Worm (Caenorhabditis elegans): ENCODE measurements around the gene rop-1.

The rop-1 gene

ce11 chrV:10249515-10249914, 5.3 kb downstream of the rop-1 start:
- TF ChIP-seq lin-35 (GFP tag; optimal IDR thresholded peaks at IDR 0.05): no peak
- no peak for TF ChIP-seq dpl-1 (GFP tag; optimal IDR thresholded peaks at IDR 0.05)

- TF ChIP-seq ztf-4 (tag; optimal IDR thresholded peaks at IDR 0.05) (no peak), efl-1 (optimal IDR thresholded peaks at IDR 0.05) (no peak), efl-1 (GFP tag; optimal IDR thresholded peaks at IDR 0.05 in 1 of 2) (peak in 1 of 2 experiments; percentile 49), nhr-77 (tag; optimal IDR thresholded peaks at IDR 0.05) (no peak), tlp-1 (tag; optimal IDR thresholded peaks at IDR 0.05) (no peak), hlh-4 (tag; optimal IDR thresholded peaks at IDR 0.05) (no peak), ceh-88 (GFP tag; IDR thresholded peaks at IDR 0.05) (no peak), ama-1 (optimal IDR thresholded peaks at IDR 0.05) (peak; percentile 2), C04F5.9 (tag; optimal IDR thresholded peaks at IDR 0.05) (no peak)
Observed at ce11 chrV:10248255-10248979, 6.4 kb downstream of the rop-1 start, which contains the start of gene akt-1. akt-1 (plus strand) TSS chrV:10248905.

DNA sequence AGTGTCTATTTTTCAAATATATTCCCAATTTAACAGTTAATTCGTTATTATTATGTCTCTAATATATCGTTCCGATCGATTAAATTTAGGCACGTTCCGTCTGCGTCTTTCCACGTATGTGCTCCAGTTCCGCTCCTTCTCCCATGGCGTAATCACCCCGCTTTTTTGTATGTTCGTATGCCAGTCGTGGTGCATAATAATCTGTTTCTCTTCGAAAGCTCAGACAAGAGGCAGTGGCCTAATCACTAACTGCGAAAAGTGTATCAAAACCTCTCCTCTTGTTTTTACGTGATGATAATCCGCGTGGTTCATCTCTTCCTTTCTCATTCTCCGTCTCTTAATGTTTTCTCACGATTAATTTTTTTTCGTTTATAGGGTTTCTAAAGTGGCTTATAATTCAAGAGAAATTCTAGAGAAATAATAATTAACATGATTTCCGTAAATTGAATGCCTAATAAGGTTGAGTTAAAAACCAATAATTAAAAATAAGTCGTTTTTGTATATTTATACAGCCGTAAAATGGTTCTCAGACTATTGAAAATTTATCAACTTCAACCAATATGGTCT, 7.1 kb downstream of the rop-1 start:
- TF ChIP-seq pag-3 (tag; optimal IDR thresholded peaks at IDR 0.05; ENCODE audit: borderline replicate concordance, insufficient read depth) (no peak), jun-1 (tag; optimal IDR thresholded peaks at IDR 0.05) (no peak), mdl-1 (tag; optimal IDR thresholded peaks at IDR 0.05) (no peak), lin-14 (GFP tag; optimal IDR thresholded peaks at IDR 0.05) (peak; percentile 58), nhr-71 (tag; optimal IDR thresholded peaks at IDR 0.05) (peak; percentile 18), alr-1 (tag; optimal IDR thresholded peaks at IDR 0.05; ENCODE audit: borderline replicate concordance) (no peak), ceh-8 (GFP tag; optimal IDR thresholded peaks at IDR 0.05) (peak; percentile 58), unc-30 (tag; optimal IDR thresholded peaks at IDR 0.05) (no peak), nhr-76 (tag; optimal IDR thresholded peaks at IDR 0.05) (no peak), fkh-8 (tag; optimal IDR thresholded peaks at IDR 0.05) (peak; percentile 46), efl-1 (optimal IDR thresholded peaks at IDR 0.05) (no peak), efl-1 (GFP tag; optimal IDR thresholded peaks at IDR 0.05 in 1 of 2) (no peak), snu-23 (GFP tag; optimal IDR thresholded peaks at IDR 0.05) (no peak), zag-1 (tag; optimal IDR thresholded peaks at IDR 0.05) (no peak), fos-1 (tag; optimal IDR thresholded peaks at IDR 0.05) (no peak), nhr-47 (tag; optimal IDR thresholded peaks at IDR 0.05) (peak; percentile 31), lin-39 (tag; optimal IDR thresholded peaks at IDR 0.05) (no peak), isw-1 (GFP tag; IDR thresholded peaks at IDR 0.05) (no peak), pax-3 (tag; optimal IDR thresholded peaks at IDR 0.05) (peak; percentile 17), dsc-1 (tag; optimal IDR thresholded peaks at IDR 0.05) (peak; percentile 69)

DNA sequence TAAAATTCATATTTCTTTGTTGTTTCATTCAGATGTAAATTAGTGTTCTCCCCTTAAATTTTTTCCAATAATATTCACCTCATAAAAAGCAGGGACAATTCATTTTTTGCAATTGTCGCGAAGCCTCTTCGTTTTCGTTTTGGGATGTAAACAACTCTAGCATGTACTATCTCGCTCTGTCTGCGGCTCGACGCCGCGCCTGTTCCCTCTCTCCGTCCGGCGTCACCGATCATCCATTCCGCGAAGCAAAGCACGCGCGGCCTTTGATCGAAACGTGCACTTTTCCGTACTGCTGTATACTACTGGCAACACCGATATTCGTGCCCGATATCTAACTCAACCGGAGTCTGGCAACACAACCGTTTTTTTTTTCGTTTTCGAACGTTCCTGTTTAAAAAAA, 7.9 kb downstream of the rop-1 start:
- no peak for TF ChIP-seq sup-37 (GFP tag; optimal IDR thresholded peaks at IDR 0.05)
- TF ChIP-seq nhr-90 (tag; optimal IDR thresholded peaks at IDR 0.05; ENCODE audit: poor library complexity): no peak
- no peak for TF ChIP-seq xbp-1 (tag; optimal IDR thresholded peaks at IDR 0.05)
- TF ChIP-seq elt-3 (tag; optimal IDR thresholded peaks at IDR 0.05): no peak
- TF ChIP-seq nhr-20 (tag; optimal IDR thresholded peaks at IDR 0.05): no peak
- no peak for TF ChIP-seq fkh-10 (GFP tag; optimal IDR thresholded peaks at IDR 0.05)
- TF ChIP-seq nhr-28 (tag; optimal IDR thresholded peaks at IDR 0.05): no peak
- TF ChIP-seq nhr-12 (tag; optimal IDR thresholded peaks at IDR 0.05): no peak
- TF ChIP-seq lir-3 (tag; optimal IDR thresholded peaks at IDR 0.05; ENCODE audit: poor library complexity): no peak
- TF ChIP-seq ces-1 (GFP tag; optimal IDR thresholded peaks at IDR 0.05): no peak
- no peak for TF ChIP-seq unc-130 (tag; optimal IDR thresholded peaks at IDR 0.05)
- peak; percentile 38 for TF ChIP-seq nhr-19 (GFP tag; conservative IDR thresholded peaks at IDR 0.05)
- no peak for TF ChIP-seq unc-98 (GFP tag; IDR thresholded peaks at IDR 0.05)
- TF ChIP-seq vab-15 (tag; optimal IDR thresholded peaks at IDR 0.05): no peak
- TF ChIP-seq Y116A8C.19 (tag; optimal IDR thresholded peaks at IDR 0.05; ENCODE audit: borderline replicate concordance): no peak
- TF ChIP-seq efl-1 (optimal IDR thresholded peaks at IDR 0.05): no peak
- TF ChIP-seq efl-1 (GFP tag; optimal IDR thresholded peaks at IDR 0.05 in 1 of 2): no peak
- peak; percentile 8 for TF ChIP-seq blmp-1 (tag; optimal IDR thresholded peaks at IDR 0.05)
- TF ChIP-seq dpl-1 (GFP tag; optimal IDR thresholded peaks at IDR 0.05): no peak
- TF ChIP-seq fkh-8 (tag; optimal IDR thresholded peaks at IDR 0.05): no peak
- TF ChIP-seq lin-14 (GFP tag; optimal IDR thresholded peaks at IDR 0.05): peak; percentile 22
- TF ChIP-seq ceh-63 (GFP tag; optimal IDR thresholded peaks at IDR 0.05): no peak
- TF ChIP-seq hpl-2 (GFP tag; optimal IDR thresholded peaks at IDR 0.05): no peak
